Worm (Caenorhabditis elegans) whole organism, young adult: ENCODE measurements around the gene C29F9.12.

Source experiments
- B0019.2 ChIP-seq: fragments of 200-800 bp; sonication (Bioruptor generic); conservative IDR thresholded peaks from 2 replicates; pipeline ENCODE4 v1.3.6; 2022; ENCODE audit warnings: missing genetic modification reagents, missing genetic modification characterization, missing compliant biosample characterization
- B0035.1 ChIP-seq: sonication (generic microtip); optimal IDR thresholded peaks from 2 replicates; lab custom pipeline; 2016; ENCODE audit warnings: missing genetic modification characterization, mild to moderate bottlenecking, missing compliant biosample characterization, missing genotype, missing genetic modification reagents
- D2030.7 ChIP-seq: fragments of 200-800 bp; sonication (Bioruptor generic); IDR thresholded peaks from 2 replicates; pipeline ENCODE4 v1.3.6; 2022; ENCODE audit warnings: missing genetic modification reagents, missing genetic modification characterization, missing compliant biosample characterization
- F33H1.4 ChIP-seq: fragments of 200-800 bp; sonication (Bioruptor generic); IDR thresholded peaks from 2 replicates; pipeline ENCODE4 v1.3.6; 2022; ENCODE audit warnings: missing genetic modification reagents, missing genetic modification characterization, missing compliant biosample characterization
- F49E8.2 ChIP-seq: sonication (generic microtip); optimal IDR thresholded peaks from 3 replicates; lab custom pipeline; 2017; ENCODE audit warnings: missing genetic modification characterization, mild to moderate bottlenecking, missing compliant biosample characterization, antibody characterized with exemption, moderate library complexity; ENCODE audit not compliant: insufficient read depth
- F55B11.4 ChIP-seq: sonication (generic microtip); optimal IDR thresholded peaks from 2 replicates; lab custom pipeline; 2016; ENCODE audit warnings: missing compliant biosample characterization, missing genetic modification characterization, borderline replicate concordance; ENCODE audit not compliant: insufficient read depth
- K12H6.12 ChIP-seq: fragments of 200-800 bp; sonication (Bioruptor generic); optimal IDR thresholded peaks from 2 replicates; lab custom pipeline; 2018; ENCODE audit warnings: mild to moderate bottlenecking, missing genetic modification characterization, missing compliant biosample characterization
- T26A5.8 ChIP-seq: sonication (generic microtip); optimal IDR thresholded peaks from 2 replicates; lab custom pipeline; 2016; ENCODE audit warnings: missing genetic modification characterization, missing compliant biosample characterization
- Y56A3A.18 ChIP-seq: fragments of 200-800 bp; sonication (Bioruptor generic); IDR thresholded peaks from 2 replicates; pipeline ENCODE4 v1.3.6; 2022; ENCODE audit warnings: missing genetic modification reagents, missing genetic modification characterization, missing compliant biosample characterization
- Y67H2A.10 ChIP-seq: fragments of 200-800 bp; sonication (Bioruptor generic); conservative IDR thresholded peaks from 2 replicates; pipeline ENCODE4 v1.3.6; 2022; ENCODE audit warnings: missing genetic modification reagents, missing genetic modification characterization, missing compliant biosample characterization
- akir-1 ChIP-seq: fragments of 200-800 bp; sonication (Bioruptor generic); optimal IDR thresholded peaks from 2 replicates; lab custom pipeline; 2018; ENCODE audit warnings: mild to moderate bottlenecking, missing genetic modification characterization, moderate library complexity, missing compliant biosample characterization
- ama-1 ChIP-seq, 3 experiments: fragments of 150-350 bp in 1 of 3; sonication (generic microtip) in 2 of 3; optimal IDR thresholded peaks; 2 replicates each; lab custom pipeline; 2014 to 2018; ENCODE audit warnings: missing biosample characterization in 2 of 3, missing genetic modification characterization in 2 of 3, missing genetic modification reagents in 2 of 3
- athp-1 ChIP-seq: sonication (generic microtip); optimal IDR thresholded peaks from 2 replicates; lab custom pipeline; 2017; ENCODE audit warnings: mild to moderate bottlenecking, missing genetic modification characterization, missing compliant biosample characterization
- attf-5 ChIP-seq: fragments of 200-800 bp; sonication (Bioruptor generic); optimal IDR thresholded peaks from 2 replicates; lab custom pipeline; 2018; ENCODE audit warnings: mild to moderate bottlenecking, missing genetic modification characterization, missing compliant biosample characterization
- bed-2 ChIP-seq: fragments of 200-800 bp; sonication (Bioruptor generic); IDR thresholded peaks from 2 replicates; pipeline ENCODE4 v1.3.6; 2022; ENCODE audit warnings: missing genetic modification reagents, missing genetic modification characterization, missing compliant biosample characterization
- ceh-100 ChIP-seq: fragments of 200-800 bp; sonication (Bioruptor generic); IDR thresholded peaks from 2 replicates; pipeline ENCODE4 v1.3.6; 2022; ENCODE audit warnings: missing genetic modification reagents, missing genetic modification characterization, missing compliant biosample characterization
- ceh-40 ChIP-seq: fragments of 200-800 bp; sonication (Bioruptor generic); IDR thresholded peaks from 2 replicates; pipeline ENCODE4 v1.3.6; 2022; ENCODE audit warnings: missing genetic modification characterization, missing compliant biosample characterization
- ceh-58 ChIP-seq: fragments of 200-800 bp; sonication (Bioruptor generic); IDR thresholded peaks from 2 replicates; pipeline ENCODE4 v1.3.6; 2022; ENCODE audit warnings: missing genetic modification characterization, missing compliant biosample characterization
- ceh-79 ChIP-seq: sonication (generic microtip); optimal IDR thresholded peaks from 2 replicates; lab custom pipeline; 2017; ENCODE audit warnings: mild to moderate bottlenecking, missing genetic modification characterization, missing compliant biosample characterization
- chd-7 ChIP-seq: sonication (generic microtip); optimal IDR thresholded peaks from 2 replicates; lab custom pipeline; 2016; ENCODE audit warnings: mild to moderate bottlenecking, missing genetic modification characterization, moderate library complexity, missing compliant biosample characterization
- die-1 ChIP-seq: sonication (generic microtip); optimal IDR thresholded peaks from 2 replicates; lab custom pipeline; 2016; ENCODE audit warnings: missing genotype, mild to moderate bottlenecking, missing genetic modification characterization, missing compliant biosample characterization
- dpff-1 ChIP-seq: sonication (generic microtip); optimal IDR thresholded peaks from 2 replicates; lab custom pipeline; 2017; ENCODE audit warnings: mild to moderate bottlenecking, missing genetic modification characterization, missing compliant biosample characterization
- efl-1 ChIP-seq: fragments of 150-350 bp; optimal IDR thresholded peaks from 2 replicates; lab custom pipeline; 2014; ENCODE audit warnings: missing biosample characterization, missing genetic modification reagents, missing genetic modification characterization
- ekl-4 ChIP-seq: fragments of 200-800 bp; sonication (Bioruptor generic); IDR thresholded peaks from 2 replicates; pipeline ENCODE4 v1.3.6; 2022; ENCODE audit warnings: missing genetic modification reagents, missing genetic modification characterization, missing compliant biosample characterization
- fkh-3 ChIP-seq: sonication (generic microtip); optimal IDR thresholded peaks from 2 replicates; lab custom pipeline; 2016; ENCODE audit warnings: mild to moderate bottlenecking, missing genetic modification characterization, missing compliant biosample characterization
- him-1 ChIP-seq: sonication (generic microtip); optimal IDR thresholded peaks from 2 replicates; lab custom pipeline; 2016; ENCODE audit warnings: missing genotype, missing genetic modification reagents, missing genetic modification characterization, missing compliant biosample characterization
- hrde-1 ChIP-seq: sonication (generic microtip); optimal IDR thresholded peaks from 2 replicates; lab custom pipeline; 2016; ENCODE audit warnings: missing genetic modification characterization, mild to moderate bottlenecking, missing compliant biosample characterization, moderate library complexity, missing genotype, missing genetic modification reagents, borderline replicate concordance
- lag-1 ChIP-seq: fragments of 200-800 bp; sonication (Bioruptor generic); IDR thresholded peaks from 2 replicates; pipeline ENCODE4 v1.3.6; 2022; ENCODE audit warnings: missing genetic modification reagents, missing genetic modification characterization, missing compliant biosample characterization
- let-607 ChIP-seq, 2 experiments: fragments of 200-800 bp in 1 of 2; sonication (Bioruptor generic) in 1 of 2; sonication (generic microtip) in 1 of 2; optimal IDR thresholded peaks; 2 replicates each; lab custom pipeline; 2016 to 2018; ENCODE audit warnings: mild to moderate bottlenecking in 2 of 2, missing compliant biosample characterization in 2 of 2, missing genetic modification characterization in 2 of 2, moderate library complexity in 2 of 2, missing genotype in 1 of 2
- lin-35 ChIP-seq, 3 experiments: fragments of 150-350 bp in 2 of 3; sonication (generic microtip) in 1 of 3; optimal IDR thresholded peaks; 2 replicates each; lab custom pipeline; 2014 to 2018; ENCODE audit warnings: missing biosample characterization in 3 of 3, missing genetic modification characterization in 3 of 3, missing genetic modification reagents in 3 of 3
- lin-54 ChIP-seq: fragments of 200-800 bp; sonication (Bioruptor generic); optimal IDR thresholded peaks from 2 replicates; lab custom pipeline; 2018; ENCODE audit warnings: mild to moderate bottlenecking, missing genetic modification characterization, missing compliant biosample characterization
- lsl-1 ChIP-seq: fragments of 200-800 bp; sonication (Bioruptor generic); optimal IDR thresholded peaks from 2 replicates; lab custom pipeline; 2018; ENCODE audit warnings: mild to moderate bottlenecking, missing genetic modification characterization, moderate library complexity, missing compliant biosample characterization
- mel-28 ChIP-seq: sonication (generic microtip); optimal IDR thresholded peaks from 2 replicates; lab custom pipeline; 2016; ENCODE audit warnings: borderline replicate concordance, mild to moderate bottlenecking, missing genetic modification characterization, missing compliant biosample characterization
- nfya-2 ChIP-seq: fragments of 200-800 bp; sonication (Bioruptor generic); IDR thresholded peaks from 2 replicates; pipeline ENCODE4 v1.3.6; 2022; ENCODE audit warnings: missing genetic modification reagents, missing genetic modification characterization, missing compliant biosample characterization
- nfyb-1 ChIP-seq: fragments of 200-800 bp; sonication (Bioruptor generic); IDR thresholded peaks from 2 replicates; pipeline ENCODE4 v1.3.6; 2022; ENCODE audit warnings: missing genetic modification reagents, missing genetic modification characterization, missing compliant biosample characterization
- nhr-179 ChIP-seq: sonication (generic microtip); optimal IDR thresholded peaks from 2 replicates; lab custom pipeline; 2016; ENCODE audit warnings: mild to moderate bottlenecking, missing genetic modification characterization, missing compliant biosample characterization
- nhr-27 ChIP-seq: fragments of 200-800 bp; sonication (Bioruptor generic); optimal IDR thresholded peaks from 2 replicates; lab custom pipeline; 2018; ENCODE audit warnings: mild to moderate bottlenecking, missing genetic modification characterization, moderate library complexity, missing compliant biosample characterization
- pbrm-1 ChIP-seq: fragments of 200-800 bp; sonication (Bioruptor generic); IDR thresholded peaks from 2 replicates; pipeline ENCODE4 v1.3.6; 2022; ENCODE audit warnings: missing genetic modification reagents, missing genetic modification characterization, missing compliant biosample characterization
- rcor-1 ChIP-seq: fragments of 200-800 bp; sonication (Bioruptor generic); IDR thresholded peaks from 2 replicates; pipeline ENCODE4 v1.3.6; 2022; ENCODE audit warnings: missing genetic modification reagents, missing genetic modification characterization, missing compliant biosample characterization
- rpc-1 ChIP-seq, 2 experiments: fragments of 150-350 bp in 1 of 2; sonication (generic microtip) in 1 of 2; optimal IDR thresholded peaks; 2 replicates each; lab custom pipeline; 2014 to 2018; ENCODE audit warnings: missing biosample characterization in 1 of 2, missing genetic modification characterization in 1 of 2, missing genetic modification reagents in 1 of 2, missing genotype in 1 of 2
- snpc-1.1 ChIP-seq: sonication (generic microtip); optimal IDR thresholded peaks from 2 replicates; lab custom pipeline; 2017; ENCODE audit warnings: missing genetic modification characterization, mild to moderate bottlenecking, missing compliant biosample characterization, antibody characterized with exemption, moderate library complexity, missing genotype, missing genetic modification reagents; ENCODE audit not compliant: insufficient read depth
- somi-1 ChIP-seq: fragments of 200-800 bp; sonication (Bioruptor generic); optimal IDR thresholded peaks from 2 replicates; lab custom pipeline; 2018; ENCODE audit warnings: mild to moderate bottlenecking, missing genetic modification characterization, missing compliant biosample characterization
- sptf-2 ChIP-seq: fragments of 200-800 bp; sonication (Bioruptor generic); optimal IDR thresholded peaks from 2 replicates; lab custom pipeline; 2018; ENCODE audit warnings: mild to moderate bottlenecking, missing genetic modification characterization, missing compliant biosample characterization
- tlf-1 ChIP-seq: fragments of 200-800 bp; sonication (Bioruptor generic); optimal IDR thresholded peaks from 2 replicates; lab custom pipeline; 2018; ENCODE audit warnings: mild to moderate bottlenecking, missing genetic modification characterization, missing compliant biosample characterization
- unc-62 ChIP-seq: fragments of 150-350 bp; optimal IDR thresholded peaks from 2 replicates; lab custom pipeline; 2014; ENCODE audit warnings: missing biosample characterization, missing genetic modification reagents, missing genetic modification characterization
- zim-3 ChIP-seq: sonication (generic microtip); optimal IDR thresholded peaks from 2 replicates; lab custom pipeline; 2017; ENCODE audit warnings: mild to moderate bottlenecking, missing genetic modification characterization, moderate library complexity, missing compliant biosample characterization

Gene C29F9.12

DNA sequence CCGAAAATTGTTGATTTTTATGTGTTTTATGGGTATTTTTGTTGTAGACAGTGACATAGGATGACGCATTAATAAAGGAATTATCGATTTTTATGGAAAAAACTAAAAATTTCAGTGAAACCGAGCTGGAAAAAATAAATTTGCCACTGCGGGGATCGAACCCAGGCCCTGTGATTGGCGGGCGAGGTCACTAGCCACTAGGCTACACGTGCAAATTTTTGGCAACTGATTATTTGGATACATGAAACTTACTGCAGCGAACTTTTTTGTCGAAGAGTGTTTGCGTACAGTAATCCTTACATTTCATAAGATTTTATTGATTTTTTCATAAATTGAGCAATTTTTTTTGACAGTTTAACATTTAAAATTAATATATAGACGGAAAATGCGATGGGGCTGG, 32.7 kb downstream of the C29F9.12 start (continued):
- TF ChIP-seq ceh-100, result peak; percentile 62
- 0 out of 2 replicates have a peak, but pooled peaks have one; percentile 39 for TF ChIP-seq ceh-58 (GFP tag; lab: Robert Waterston, UW)
- no peak for TF ChIP-seq lag-1 (GFP tag; lab: Robert Waterston, UW)
- no peak for TF ChIP-seq F55B11.4
- peak; percentile 65 for TF ChIP-seq hrde-1 (tag; lab: Kevin White, UChicago)
- peak; percentile 71; the same call in 1 of the 2 replicates for TF ChIP-seq nfya-2 (GFP tag; lab: Robert Waterston, UW)
- TF ChIP-seq dpff-1 (tag; lab: Kevin White, UChicago), result no peak
- TF ChIP-seq B0019.2 (GFP tag; lab: Robert Waterston, UW), result peak; percentile 64; the same call in 1 of the 2 replicates
- TF ChIP-seq nhr-27 (tag; lab: Kevin White, UChicago), result no peak
- peak; percentile 79; the same call in 1 of the 2 replicates for TF ChIP-seq pbrm-1 (GFP tag; lab: Robert Waterston, UW)
- peak; percentile 63 for TF ChIP-seq tlf-1 (GFP tag; lab: Kevin White, UChicago)
- TF ChIP-seq ceh-79, result peak; percentile 76
- peak; percentile 75 for TF ChIP-seq ekl-4 (GFP tag; lab: Robert Waterston, UW)
- TF ChIP-seq fkh-3, result no peak
- TF ChIP-seq attf-5 (GFP tag; lab: Kevin White, UChicago), result peak; percentile 41
- peak in 1 of 3 experiments; percentile 56 for TF ChIP-seq lin-35 (GFP tag; optimal IDR thresholded peaks at IDR 0.05; lab: Kevin White, UChicago)
- peak; percentile 9 for TF ChIP-seq efl-1
- TF ChIP-seq die-1 (tag; lab: Kevin White, UChicago), result peak; percentile 89
- peak; percentile 54 for TF ChIP-seq rpc-1 (optimal IDR thresholded peaks at IDR 0.05; lab: Kevin White, UChicago)
- peak; percentile 83 for TF ChIP-seq rpc-1 (tag; optimal IDR thresholded peaks at IDR 0.05; lab: Kevin White, UChicago)
- no peak for TF ChIP-seq nhr-179 (tag; lab: Kevin White, UChicago)
- peak; percentile 73 for TF ChIP-seq athp-1
- TF ChIP-seq Y56A3A.18 (GFP tag; lab: Robert Waterston, UW), result peak; percentile 83; the same call in 1 of the 2 replicates
- TF ChIP-seq F49E8.2 (tag; lab: Kevin White, UChicago), result peak; percentile 64
- no peak for TF ChIP-seq ama-1 (optimal IDR thresholded peaks at IDR 0.05; lab: Kevin White, UChicago)
- peak; percentile 46 to 81 for TF ChIP-seq ama-1 (GFP tag; optimal IDR thresholded peaks at IDR 0.05; lab: Kevin White, UChicago)
- peak; percentile 71 for TF ChIP-seq rcor-1 (GFP tag; lab: Robert Waterston, UW)
- no peak for TF ChIP-seq bed-2 (GFP tag; lab: Robert Waterston, UW)
- TF ChIP-seq sptf-2, result no peak
- peak; percentile 51 for TF ChIP-seq lsl-1
- TF ChIP-seq him-1, result peak; percentile 84
- TF ChIP-seq akir-1 (GFP tag; lab: Kevin White, UChicago), result no peak
- TF ChIP-seq Y67H2A.10 (GFP tag; lab: Robert Waterston, UW), result no peak
- peak in 1 of 2 experiments; percentile 18 for TF ChIP-seq let-607 (tag; optimal IDR thresholded peaks at IDR 0.05; lab: Kevin White, UChicago)
- TF ChIP-seq T26A5.8 (tag; lab: Kevin White, UChicago), result peak; percentile 42
- TF ChIP-seq unc-62 (GFP tag; lab: Kevin White, UChicago), result no peak
- peak; percentile 16 for TF ChIP-seq snpc-1.1 (tag; lab: Kevin White, UChicago)
- peak; percentile 68 for TF ChIP-seq lin-54 (GFP tag; lab: Kevin White, UChicago)
- TF ChIP-seq B0035.1, result peak; percentile 73
- TF ChIP-seq K12H6.12 (tag; lab: Kevin White, UChicago), result no peak
- TF ChIP-seq nfyb-1 (GFP tag; lab: Robert Waterston, UW), result peak; percentile 35; the same call in 1 of the 2 replicates
- no peak for TF ChIP-seq mel-28 (tag; lab: Kevin White, UChicago)
- peak; percentile 37; the same call in 1 of the 2 replicates for TF ChIP-seq F33H1.4 (GFP tag; lab: Robert Waterston, UW)
- 0 out of 2 replicates have a peak, but pooled peaks have one; percentile 41 for TF ChIP-seq ceh-40 (GFP tag; lab: Robert Waterston, UW)
- TF ChIP-seq D2030.7 (GFP tag; lab: Robert Waterston, UW), result peak; percentile 91
- TF ChIP-seq chd-7, result peak; percentile 40
- no peak for TF ChIP-seq somi-1
- peak; percentile 92 for TF ChIP-seq zim-3 (tag; lab: Kevin White, UChicago)
